Worm (Caenorhabditis elegans): Measurements from ENCODE around the gene K04A8.19.
"Not testable (repeated sequence)": the region's sequence is repeated elsewhere in the genome, so short reads cannot be mapped to it uniquely, and the experiment has no call there.

The K04A8.19 gene

DNA sequence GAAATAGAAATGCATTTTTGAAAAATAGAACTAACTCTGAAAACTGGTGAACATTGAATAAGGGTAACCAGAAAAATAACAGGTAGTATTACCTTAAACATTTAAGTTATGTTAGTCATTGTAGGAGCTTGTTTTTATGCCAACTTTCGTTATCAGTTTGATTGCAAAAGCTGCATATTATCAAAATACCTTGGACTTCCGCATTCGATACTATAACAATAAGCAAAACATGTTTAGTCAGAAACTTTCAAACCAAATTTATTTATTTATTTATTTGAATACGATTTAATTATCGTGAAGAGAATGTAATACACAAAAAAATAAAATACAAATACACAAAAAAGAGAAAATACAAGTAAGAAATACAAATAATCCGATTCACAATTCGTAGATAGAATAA lies at the start of gene K04A8.19:
Gene K04A8.19, minus strand, starts transcription at position 101 of the 400 bp plus-strand sequence.
- no peak for TF ChIP-seq nhr-12 (tag; optimal IDR thresholded peaks at IDR 0.05)
- TF ChIP-seq pha-4 (tag; optimal IDR thresholded peaks at IDR 0.05), result no peak
- no peak for TF ChIP-seq ztf-11 (tag; optimal IDR thresholded peaks at IDR 0.05)
- no peak for TF ChIP-seq nhr-28 (tag; optimal IDR thresholded peaks at IDR 0.05)
- TF ChIP-seq elt-3 (tag; optimal IDR thresholded peaks at IDR 0.05), result no peak
- TF ChIP-seq elt-1 (tag; optimal IDR thresholded peaks at IDR 0.05), result no peak
- no peak for TF ChIP-seq aly-2 (tag; optimal IDR thresholded peaks at IDR 0.05)
- no peak for TF ChIP-seq nhr-76 (tag; optimal IDR thresholded peaks at IDR 0.05)
- no peak for TF ChIP-seq zag-1 (tag; optimal IDR thresholded peaks at IDR 0.05)

DNA sequence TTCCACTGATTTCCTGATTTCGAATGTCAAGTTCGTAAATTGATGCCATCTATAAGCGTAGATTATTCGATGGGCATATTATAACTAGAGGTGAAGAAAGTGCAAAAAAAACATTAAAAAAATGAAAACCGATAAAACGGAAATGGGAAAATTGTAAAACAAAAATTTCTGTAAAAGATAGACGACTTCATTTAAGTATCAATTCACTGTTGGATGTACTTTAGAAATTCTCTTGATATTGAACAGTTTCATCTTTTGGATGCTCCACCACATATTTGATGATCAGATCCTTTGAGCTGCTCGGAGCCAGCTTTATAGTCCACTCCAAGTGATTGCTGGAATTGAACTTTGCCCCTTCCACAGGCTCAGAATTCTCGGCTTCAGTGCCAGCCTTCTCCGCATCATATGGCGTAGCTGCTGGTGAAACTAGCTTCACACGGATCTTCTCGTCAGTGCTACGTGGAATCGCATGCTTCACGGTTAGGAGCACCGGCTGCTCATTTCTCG lies 48.4 kb upstream of the K04A8.19 start, which contains the start of gene ZK1055.6:
Gene ZK1055.6, minus strand, starts transcription at position 51 of the 507 bp plus-strand sequence.
- TF ChIP-seq mdl-1 (tag; optimal IDR thresholded peaks at IDR 0.05) (no peak), elt-3 (tag; optimal IDR thresholded peaks at IDR 0.05) (no peak), nhr-25 (tag; optimal IDR thresholded peaks at IDR 0.05) (no peak), lin-39 (tag; optimal IDR thresholded peaks at IDR 0.05) (no peak), ceh-9 (tag; optimal IDR thresholded peaks at IDR 0.05) (no peak), nhr-12 (tag; optimal IDR thresholded peaks at IDR 0.05) (no peak), lsy-12 (tag; optimal IDR thresholded peaks at IDR 0.05) (no peak), elt-2 (tag; optimal IDR thresholded peaks at IDR 0.05) (no peak), elt-1 (tag; optimal IDR thresholded peaks at IDR 0.05) (no peak), eor-1 (tag; optimal IDR thresholded peaks at IDR 0.05) (no peak), nfya-1 (tag; optimal IDR thresholded peaks at IDR 0.05; ENCODE audit: insufficient read depth) (no peak)

DNA sequence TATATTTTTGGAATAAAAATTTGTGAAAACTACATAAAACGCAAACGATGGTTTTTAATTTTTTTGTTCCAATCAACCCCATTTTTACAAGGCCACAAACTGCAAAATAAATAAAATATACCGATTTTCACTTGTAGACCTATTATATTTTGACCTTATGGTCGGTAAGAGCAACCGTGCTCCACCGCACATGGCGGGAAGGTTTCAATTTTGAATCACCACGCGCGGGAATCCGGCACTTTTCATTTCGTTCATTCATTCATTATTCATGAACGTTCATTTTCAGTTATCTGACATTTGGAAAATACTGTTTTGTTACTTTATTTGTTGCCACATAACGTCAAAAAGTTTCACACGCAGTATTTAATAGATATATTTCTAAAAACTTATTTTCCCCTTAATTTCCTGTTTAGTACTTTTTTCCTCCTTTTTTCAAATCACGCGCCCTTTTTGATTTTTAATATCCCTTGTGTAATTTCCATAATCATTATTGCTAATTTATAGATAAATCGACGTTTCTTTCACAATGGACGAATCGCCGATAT lies 39.6 kb upstream of the K04A8.19 start, which contains the start of gene hcp-1:
Gene hcp-1, plus strand, starts transcription at position 495 of the 545 bp plus-strand sequence.
- TF ChIP-seq nhr-23 (tag; optimal IDR thresholded peaks at IDR 0.05), result peak; percentile 21
- TF ChIP-seq lin-39 (tag; optimal IDR thresholded peaks at IDR 0.05), result peak; percentile 20
- TF ChIP-seq unc-62 (GFP tag; optimal IDR thresholded peaks at IDR 0.05), result no peak
- TF ChIP-seq nhr-25 (tag; optimal IDR thresholded peaks at IDR 0.05), result peak; percentile 53
- peak; percentile 60 for TF ChIP-seq lin-15B (tag; optimal IDR thresholded peaks at IDR 0.05)

DNA sequence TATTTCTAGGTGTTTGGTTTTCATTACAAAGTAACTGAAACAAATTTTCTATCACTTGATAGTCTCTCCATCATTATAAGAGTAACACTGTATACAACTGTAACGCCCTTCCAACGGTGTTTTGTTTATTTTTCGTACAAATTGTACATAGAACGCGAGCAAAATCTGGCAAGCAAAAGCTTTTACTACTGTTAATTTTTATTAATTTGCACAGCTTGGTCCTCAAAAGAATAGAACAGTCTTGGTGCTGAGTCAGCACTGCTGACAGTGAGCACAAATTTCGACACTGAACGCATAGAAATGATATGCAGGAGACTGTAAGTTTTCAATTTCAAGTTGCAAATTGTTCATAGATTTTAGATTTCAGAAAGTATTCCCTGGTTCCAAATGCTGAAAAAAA lies 36.1 kb upstream of the K04A8.19 start, which contains the start of gene ZK1055.2:
Gene ZK1055.2, plus strand, starts transcription at position 301 of the 400 bp plus-strand sequence.
- TF ChIP-seq R02D3.7 (tag; optimal IDR thresholded peaks at IDR 0.05), result no peak

DNA sequence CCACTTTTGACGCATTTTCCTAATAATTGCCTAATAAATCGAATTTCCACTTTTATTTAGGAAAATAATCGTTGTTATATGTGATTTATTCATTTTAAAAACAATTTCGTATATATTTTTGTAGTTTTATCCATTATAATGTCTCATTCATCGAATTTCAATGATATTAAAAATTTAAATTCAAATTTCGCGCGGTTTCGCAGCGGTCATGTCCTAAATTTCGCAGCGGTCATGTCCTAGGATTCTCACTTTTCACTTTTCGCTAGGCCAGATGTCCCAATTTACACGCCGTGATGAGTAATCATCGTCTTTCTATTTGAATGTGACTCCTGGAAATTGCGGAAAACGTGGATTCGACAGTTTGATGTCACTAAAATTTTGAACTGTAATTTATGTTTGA lies 27.6 kb upstream of the K04A8.19 start, which contains the start of gene ZK1055.4:
Gene ZK1055.4, plus strand, starts transcription at position 301 of the 400 bp plus-strand sequence.
- not testable (repeated sequence) for TF ChIP-seq nfya-1 (tag; optimal IDR thresholded peaks at IDR 0.05; ENCODE audit: insufficient read depth); ZK546.5 (tag; optimal IDR thresholded peaks at IDR 0.05); nhr-237 (tag; optimal IDR thresholded peaks at IDR 0.05)

DNA sequence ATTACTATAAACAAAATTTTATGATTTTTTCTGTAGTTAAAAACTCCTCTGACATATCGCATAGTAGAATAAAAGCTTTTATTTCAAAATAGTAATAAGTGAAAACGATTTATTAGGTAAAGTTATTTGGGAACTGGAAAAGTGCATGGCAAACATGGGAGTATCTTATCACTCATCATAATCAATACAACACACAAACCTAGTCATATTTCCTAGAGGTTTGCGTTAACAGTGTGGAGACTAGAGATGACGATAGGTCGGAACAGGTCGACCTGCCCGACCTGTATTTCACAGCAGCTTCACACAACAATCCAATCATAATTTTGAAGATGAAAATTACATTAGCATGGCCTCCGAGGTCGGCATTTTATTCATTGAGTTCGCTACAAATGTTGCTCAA lies 25.8 kb upstream of the K04A8.19 start, which contains the start of gene EGAP9.3:
Gene EGAP9.3, minus strand, starts transcription at position 131 of the 400 bp plus-strand sequence.
- peak; percentile 21 for TF ChIP-seq pqm-1 (tag; optimal IDR thresholded peaks at IDR 0.05)
- TF ChIP-seq elt-1 (tag; optimal IDR thresholded peaks at IDR 0.05), result no peak
- peak; percentile 34 for TF ChIP-seq elt-2 (tag; optimal IDR thresholded peaks at IDR 0.05)

DNA sequence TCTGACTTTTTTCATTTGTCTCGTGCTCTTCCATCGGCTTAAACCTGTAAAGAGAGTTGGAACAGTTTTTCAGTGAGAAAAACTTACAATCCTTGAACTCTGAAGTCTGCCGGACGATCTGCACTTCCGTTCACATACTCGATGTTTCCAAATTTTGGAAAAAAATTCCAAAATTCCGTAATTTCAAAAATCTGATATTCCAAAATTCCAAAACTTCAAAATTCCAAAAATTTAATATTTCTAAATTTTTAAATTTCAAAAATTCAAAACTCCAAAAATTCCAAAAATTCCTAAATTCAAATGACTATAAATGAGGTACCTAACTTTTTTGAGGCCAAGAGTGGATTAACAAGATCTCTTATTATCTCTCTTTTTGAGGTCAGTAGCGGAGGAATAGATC lies 22.4 kb upstream of the K04A8.19 start, which contains the start of gene EGAP9.4:
Gene EGAP9.4, plus strand, starts transcription at position 301 of the 400 bp plus-strand sequence.
- TF ChIP-seq ztf-4 (tag; optimal IDR thresholded peaks at IDR 0.05), result no peak

DNA sequence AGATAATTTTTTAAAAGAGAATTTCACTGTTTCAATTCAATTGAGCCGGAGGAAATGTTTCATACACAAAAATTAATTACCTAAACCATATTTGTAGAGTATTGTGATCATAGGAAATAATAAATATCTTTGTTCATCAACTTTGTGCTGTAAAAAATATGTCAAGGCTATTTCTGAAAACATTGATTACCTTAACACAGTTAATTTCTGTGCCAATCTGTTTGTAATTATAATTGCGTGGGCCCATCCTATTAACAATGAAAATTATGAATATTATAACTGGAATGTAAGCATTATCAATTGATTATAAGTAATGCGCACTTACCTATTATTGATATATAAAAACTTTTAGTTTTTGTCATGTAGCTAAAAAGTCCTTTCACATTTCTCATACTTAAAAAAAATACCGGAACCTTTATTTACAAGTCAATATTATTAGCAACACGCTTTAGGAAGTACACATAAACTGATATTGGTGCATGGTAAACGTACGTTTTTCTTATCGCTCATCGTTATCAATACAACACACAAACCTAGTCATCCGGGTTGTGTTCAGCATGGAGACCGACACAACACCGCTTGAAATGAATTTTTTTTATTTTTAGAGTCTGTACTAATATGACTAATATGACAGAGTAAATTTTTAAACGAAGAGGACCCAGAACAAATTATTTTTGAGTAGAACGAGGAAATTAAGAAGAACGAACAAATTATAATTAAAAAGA lies 21.4 kb upstream of the K04A8.19 start, which contains the start of gene fut-2:
Gene fut-2, minus strand, starts transcription at position 485 of the 725 bp plus-strand sequence.
- TF ChIP-seq pha-4 (tag; optimal IDR thresholded peaks at IDR 0.05) (peak; percentile 56), pqm-1 (tag; optimal IDR thresholded peaks at IDR 0.05) (peak; percentile 74), nhr-76 (tag; optimal IDR thresholded peaks at IDR 0.05) (no peak), nhr-67 (tag; optimal IDR thresholded peaks at IDR 0.05) (no peak), jun-1 (tag; optimal IDR thresholded peaks at IDR 0.05) (peak; percentile 45), elt-2 (tag; optimal IDR thresholded peaks at IDR 0.05) (peak; percentile 92), nfya-1 (tag; optimal IDR thresholded peaks at IDR 0.05; ENCODE audit: insufficient read depth) (no peak)
